Worm (Caenorhabditis elegans): Measurements from ENCODE around the gene Y54G2A.57.

DNA sequence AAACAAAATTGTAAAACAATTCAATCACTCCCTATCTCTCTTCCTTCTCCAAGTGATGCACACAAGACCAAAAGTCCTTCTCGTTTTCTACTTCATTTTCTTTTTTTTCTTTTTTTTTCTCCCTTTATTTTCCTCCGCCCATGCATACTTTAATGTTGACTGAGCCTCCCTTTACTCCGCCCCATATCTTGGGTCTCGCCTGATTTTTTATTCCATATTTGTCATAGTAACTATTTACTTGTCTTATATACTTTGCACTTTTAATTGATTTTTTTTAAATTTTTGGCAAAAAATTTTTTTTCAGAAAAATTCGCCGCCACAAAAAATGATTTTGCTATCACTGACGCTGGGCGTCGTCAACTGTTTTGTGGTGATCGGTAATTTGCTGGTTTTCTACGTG is 9.9 kb upstream of the Y54G2A.57 start, which contains the start of gene ser-6:
- TF ChIP-seq B0019.2 (GFP tag; conservative IDR thresholded peaks at IDR 0.05) (no peak), hmg-1.2 (GFP tag; IDR thresholded peaks at IDR 0.05) (no peak), zim-3 (tag; optimal IDR thresholded peaks at IDR 0.05) (no peak), mxl-1 (tag; optimal IDR thresholded peaks at IDR 0.05) (no peak), nhr-27 (tag; optimal IDR thresholded peaks at IDR 0.05) (no peak), ztf-18 (tag; optimal IDR thresholded peaks at IDR 0.05) (no peak), F22D6.2 (tag; optimal IDR thresholded peaks at IDR 0.05) (no peak), egrh-3 (GFP tag; IDR thresholded peaks at IDR 0.05) (no peak), nfya-2 (GFP tag; IDR thresholded peaks at IDR 0.05) (no peak), C06A6.2 (GFP tag; conservative IDR thresholded peaks at IDR 0.05) (no peak), attf-6 (GFP tag; IDR thresholded peaks at IDR 0.05) (no peak), madf-10 (tag; optimal IDR thresholded peaks at IDR 0.05) (no peak), D2030.7 (GFP tag; IDR thresholded peaks at IDR 0.05) (no peak)

All from whole organism, young adult.